Worm (Caenorhabditis elegans) whole organism, L1 larva: ENCODE data around the gene H03G16.1.

Source experiments
- aha-1 ChIP-seq: fragments of 150-350 bp; optimal IDR thresholded peaks from 2 replicates; lab custom pipeline; 2014; ENCODE audit warnings: missing biosample characterization, missing genetic modification characterization
- egl-27 ChIP-seq, 2 experiments: fragments of 150-350 bp in 1 of 2; sonication (generic microtip); optimal IDR thresholded peaks; 3 replicates each; lab custom pipeline; 2017 to 2018; ENCODE audit warnings: missing biosample characterization in 2 of 2, missing genetic modification characterization in 2 of 2, missing genetic modification reagents in 2 of 2
- fos-1 ChIP-seq: fragments of 150-350 bp; optimal IDR thresholded peaks from 2 replicates; lab custom pipeline; 2014; ENCODE audit warnings: missing biosample characterization, missing genetic modification characterization
- irx-1 ChIP-seq: sonication (generic microtip); optimal IDR thresholded peaks from 2 replicates; lab custom pipeline; 2016; ENCODE audit warnings: missing genetic modification characterization, missing compliant biosample characterization
- lin-13 ChIP-seq: fragments of 150-350 bp; optimal IDR thresholded peaks from 2 replicates; lab custom pipeline; 2014; ENCODE audit warnings: missing biosample characterization, missing genetic modification reagents, missing genetic modification characterization
- lsy-2 ChIP-seq, 2 experiments: fragments of 150-350 bp; optimal IDR thresholded peaks; 2 replicates each; lab custom pipeline; 2014; ENCODE audit warnings: missing biosample characterization in 2 of 2, missing genetic modification characterization in 2 of 2
- nhr-11 ChIP-seq: fragments of 150-350 bp; optimal IDR thresholded peaks from 2 replicates; lab custom pipeline; 2014; ENCODE audit warnings: missing biosample characterization, missing genetic modification characterization

DNA sequence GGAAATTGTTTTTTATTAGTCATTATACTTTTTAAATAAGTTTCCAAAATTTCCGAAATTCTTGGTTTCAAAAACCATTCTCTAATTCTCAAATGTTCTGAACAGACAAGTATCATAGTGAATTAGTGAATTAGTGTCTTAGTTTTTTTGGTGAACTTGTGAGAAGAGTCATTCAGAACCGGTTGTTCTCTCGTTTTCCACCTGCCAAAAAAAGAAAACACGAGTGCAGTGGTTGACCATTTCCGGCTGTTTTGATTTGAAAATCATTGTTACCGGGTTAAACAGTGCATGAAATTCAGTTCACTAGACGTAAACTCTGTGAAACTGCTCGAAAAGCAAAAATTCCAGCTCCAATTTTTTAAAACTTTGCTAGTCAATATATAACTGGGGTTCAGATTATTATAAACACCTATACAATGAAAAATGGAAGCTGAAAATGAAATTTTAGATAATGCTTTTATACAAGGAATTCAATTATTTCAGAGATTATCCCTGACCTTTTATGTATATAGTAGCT, 13.9 kb upstream of the H03G16.1 start:
- no peak for TF ChIP-seq egl-27 (tag; optimal IDR thresholded peaks at IDR 0.05; lab: Kevin White, UChicago)
- no peak for TF ChIP-seq aha-1 (tag; lab: Kevin White, UChicago)
- no peak for TF ChIP-seq fos-1 (tag; lab: Kevin White, UChicago)
- no peak for TF ChIP-seq lsy-2 (tag; optimal IDR thresholded peaks at IDR 0.05; lab: Kevin White, UChicago)
- no peak for TF ChIP-seq nhr-11
- no peak for TF ChIP-seq irx-1 (tag; lab: Kevin White, UChicago)
- TF ChIP-seq lin-13, result no peak
